Fruit fly (Drosophila melanogaster) whole organism, embryonic: ENCODE measurements around the gene Prosalpha6.

Source experiments
- Abd-B ChIP-seq: fragments of 200-800 bp; sonication (Bioruptor generic); optimal IDR thresholded peaks from 2 replicates; lab custom pipeline; 2018; ENCODE audit warnings: missing biosample characterization, mild to moderate bottlenecking, missing genetic modification characterization, moderate library complexity
- CG10321 ChIP-seq: fragments of 200-800 bp; sonication (Bioruptor generic); IDR thresholded peaks from 2 replicates; pipeline ENCODE4 v1.3.6; 2022; ENCODE audit warnings: missing biosample characterization, missing genetic modification characterization
- CG12391 ChIP-seq: fragments of 200-800 bp; sonication (Bioruptor generic); optimal IDR thresholded peaks from 3 replicates; lab custom pipeline; 2018; ENCODE audit warnings: missing biosample characterization, mild to moderate bottlenecking, missing genetic modification characterization, moderate library complexity
- CG15073 ChIP-seq: fragments of 200-800 bp; sonication (Bioruptor generic); optimal IDR thresholded peaks from 2 replicates; lab custom pipeline; 2016; ENCODE audit warnings: missing biosample characterization, missing genetic modification characterization
- CG15269 ChIP-seq: fragments of 200-800 bp; sonication (Bioruptor generic); optimal IDR thresholded peaks from 2 replicates; lab custom pipeline; 2018; ENCODE audit warnings: missing biosample characterization, mild to moderate bottlenecking, missing genetic modification characterization, moderate library complexity
- CG15479 ChIP-seq: fragments of 200-800 bp; sonication (Bioruptor generic); optimal IDR thresholded peaks from 3 replicates; lab custom pipeline; 2019; ENCODE audit warnings: missing biosample characterization, mild to moderate bottlenecking, missing genetic modification characterization, moderate library complexity
- CG17328 ChIP-seq: fragments of 200-800 bp; sonication (Bioruptor generic); IDR thresholded peaks from 2 replicates; pipeline ENCODE4 v1.3.6; 2022; ENCODE audit warnings: missing biosample characterization, missing genetic modification characterization
- CG17912 ChIP-seq: fragments of 200-800 bp; sonication (Bioruptor generic); optimal IDR thresholded peaks from 2 replicates; lab custom pipeline; 2018; ENCODE audit warnings: missing biosample characterization, mild to moderate bottlenecking, missing genetic modification characterization
- CG1832 ChIP-seq: fragments of 200-800 bp; sonication (Bioruptor generic); optimal IDR thresholded peaks from 2 replicates; lab custom pipeline; 2017; ENCODE audit warnings: missing biosample characterization, mild to moderate bottlenecking, missing genetic modification characterization, inconsistent platforms
- CG18476 ChIP-seq: fragments of 200-800 bp; sonication (Bioruptor generic); optimal IDR thresholded peaks from 2 replicates; lab custom pipeline; 2016; ENCODE audit warnings: missing biosample characterization, mild to moderate bottlenecking, missing genetic modification characterization
- CG18619 ChIP-seq: fragments of 200-800 bp; sonication (Bioruptor generic); optimal IDR thresholded peaks from 3 replicates; lab custom pipeline; 2017; ENCODE audit warnings: missing biosample characterization, mild to moderate bottlenecking, missing genetic modification characterization
- CG2199 ChIP-seq: fragments of 200-800 bp; sonication (Bioruptor generic); IDR thresholded peaks from 3 replicates; pipeline ENCODE4 v1.3.6; 2022; ENCODE audit warnings: missing biosample characterization, missing genetic modification characterization
- CG2889 ChIP-seq: fragments of 200-800 bp; sonication (Bioruptor generic); IDR thresholded peaks from 3 replicates; pipeline ENCODE4 v1.3.6; 2022; ENCODE audit warnings: missing biosample characterization, missing genetic modification characterization
- CG31224 ChIP-seq: fragments of 200-800 bp; sonication (Bioruptor generic); IDR thresholded peaks from 2 replicates; pipeline ENCODE4 v1.3.6; 2022; ENCODE audit warnings: missing biosample characterization, missing genetic modification characterization
- CG33557 ChIP-seq: fragments of 200-800 bp; sonication (Bioruptor generic); optimal IDR thresholded peaks from 2 replicates; lab custom pipeline; 2019; ENCODE audit warnings: missing biosample characterization, mild to moderate bottlenecking, missing genetic modification characterization, moderate library complexity
- CG4707 ChIP-seq: fragments of 200-800 bp; sonication (Bioruptor generic); optimal IDR thresholded peaks from 2 replicates; lab custom pipeline; 2018; ENCODE audit warnings: missing biosample characterization, mild to moderate bottlenecking, missing genetic modification characterization, moderate library complexity
- CG4730 ChIP-seq: fragments of 200-800 bp; sonication (Bioruptor generic); IDR thresholded peaks from 2 replicates; pipeline ENCODE4 v1.3.6; 2022; ENCODE audit warnings: missing biosample characterization, missing genetic modification characterization
- CG7357 ChIP-seq: fragments of 200-800 bp; sonication (Bioruptor generic); IDR thresholded peaks from 3 replicates; pipeline ENCODE4 v1.3.6; 2022; ENCODE audit warnings: missing biosample characterization, missing genetic modification characterization
- CG7556 ChIP-seq: fragments of 200-800 bp; sonication (Bioruptor generic); optimal IDR thresholded peaks from 2 replicates; lab custom pipeline; 2017; ENCODE audit warnings: missing biosample characterization, mild to moderate bottlenecking, missing genetic modification characterization
- CG8281 ChIP-seq: fragments of 200-800 bp; sonication (Bioruptor generic); optimal IDR thresholded peaks from 2 replicates; lab custom pipeline; 2018; ENCODE audit warnings: missing biosample characterization, mild to moderate bottlenecking, missing genetic modification characterization, moderate library complexity
- CG9727 ChIP-seq: fragments of 200-800 bp; sonication (Bioruptor generic); optimal IDR thresholded peaks from 3 replicates; lab custom pipeline; 2017; ENCODE audit warnings: missing biosample characterization, mild to moderate bottlenecking, missing genetic modification characterization
- D19B ChIP-seq: fragments of 200-800 bp; sonication (Bioruptor generic); optimal IDR thresholded peaks from 2 replicates; lab custom pipeline; 2017; ENCODE audit warnings: missing biosample characterization, mild to moderate bottlenecking, missing genetic modification characterization
- Deaf1 ChIP-seq: fragments of 200-800 bp; optimal IDR thresholded peaks from 3 replicates; lab custom pipeline; 2019; ENCODE audit warnings: missing biosample characterization, mild to moderate bottlenecking, missing genetic modification characterization, moderate library complexity
- Dref ChIP-seq: fragments of 200-800 bp; sonication (Bioruptor generic); IDR thresholded peaks from 2 replicates; pipeline ENCODE4 v1.3.6; 2022; ENCODE audit warnings: missing biosample characterization, missing genetic modification characterization
- Ets97D ChIP-seq: fragments of 200-800 bp; sonication (Bioruptor generic); optimal IDR thresholded peaks from 3 replicates; lab custom pipeline; 2016; ENCODE audit warnings: missing biosample characterization, missing genetic modification characterization
- HLH3B ChIP-seq: fragments of 200-800 bp; sonication (Bioruptor generic); IDR thresholded peaks from 2 replicates; pipeline ENCODE4 v1.3.6; 2022; ENCODE audit warnings: missing biosample characterization, missing genetic modification characterization
- Hmr ChIP-seq: fragments of 200-800 bp; sonication (Bioruptor generic); optimal IDR thresholded peaks from 3 replicates; lab custom pipeline; 2017; ENCODE audit warnings: mild to moderate bottlenecking, missing biosample characterization, missing genetic modification reagents, missing genetic modification characterization
- Hr51 ChIP-seq, 2 experiments: fragments of 200-800 bp; sonication (Bioruptor generic); optimal IDR thresholded peaks; 2 replicates in 1 of 2; 3 replicates in 1 of 2; lab custom pipeline; 2016 to 2018; ENCODE audit warnings: missing biosample characterization in 2 of 2, missing genetic modification characterization in 2 of 2, mild to moderate bottlenecking in 1 of 2, moderate library complexity in 1 of 2
- Nf-YC ChIP-seq: fragments of 200-800 bp; optimal IDR thresholded peaks from 3 replicates; lab custom pipeline; 2019; ENCODE audit warnings: missing biosample characterization, mild to moderate bottlenecking, missing genetic modification characterization, moderate library complexity
- Rx ChIP-seq: fragments of 200-800 bp; sonication (Bioruptor generic); IDR thresholded peaks from 2 replicates; pipeline ENCODE4 v1.3.6; 2022; ENCODE audit warnings: missing biosample characterization, missing genetic modification characterization
- Stat92E ChIP-seq, 3 experiments: fragments of >200 bp in 2 of 3; fragments of 200-800 bp in 1 of 3; sonication (Bioruptor generic) in 1 of 3; optimal IDR thresholded peaks; 2 replicates each; lab custom pipeline; 2017 to 2019; ENCODE audit warnings: missing biosample characterization in 3 of 3, missing genetic modification characterization in 3 of 3, mild to moderate bottlenecking in 1 of 3, moderate library complexity in 1 of 3
- TFAM ChIP-seq: fragments of 200-800 bp; sonication (Bioruptor generic); optimal IDR thresholded peaks from 2 replicates; lab custom pipeline; 2017; ENCODE audit warnings: missing biosample characterization, missing genetic modification characterization, inconsistent platforms
- abd-A ChIP-seq: fragments of 200-800 bp; sonication (Bioruptor generic); optimal IDR thresholded peaks from 3 replicates; lab custom pipeline; 2019; ENCODE audit warnings: missing biosample characterization, mild to moderate bottlenecking, missing genetic modification characterization, moderate library complexity
- ara ChIP-seq: fragments of 200-800 bp; sonication (Bioruptor generic); IDR thresholded peaks from 2 replicates; pipeline ENCODE4 v1.3.6; 2022; ENCODE audit warnings: missing biosample characterization, missing genetic modification characterization
- ase ChIP-seq: fragments of 200-800 bp; sonication (Bioruptor generic); IDR thresholded peaks from 3 replicates; pipeline ENCODE4 v1.3.6; 2022; ENCODE audit warnings: missing biosample characterization, missing genetic modification characterization
- cas ChIP-seq: fragments of 200-800 bp; sonication (Bioruptor generic); IDR thresholded peaks from 2 replicates; pipeline ENCODE4 v1.3.6; 2022; ENCODE audit warnings: missing biosample characterization, missing genetic modification characterization
- chn ChIP-seq: fragments of 200-800 bp; sonication (Bioruptor generic); optimal IDR thresholded peaks from 2 replicates; lab custom pipeline; 2016; ENCODE audit warnings: missing biosample characterization, missing genetic modification characterization
- corto ChIP-seq: fragments of 200-800 bp; sonication (Bioruptor generic); optimal IDR thresholded peaks from 2 replicates; lab custom pipeline; 2016; ENCODE audit warnings: missing biosample characterization, mild to moderate bottlenecking, missing genetic modification characterization, moderate library complexity
- dimm ChIP-seq: fragments of 200-800 bp; sonication (Bioruptor generic); IDR thresholded peaks from 2 replicates; pipeline ENCODE4 v1.3.6; 2022; ENCODE audit warnings: missing biosample characterization, missing genetic modification characterization
- ems ChIP-seq: fragments of 200-800 bp; sonication (Bioruptor generic); optimal IDR thresholded peaks from 3 replicates; lab custom pipeline; 2016; ENCODE audit warnings: missing biosample characterization, missing genetic modification characterization
- eyg ChIP-seq: fragments of 200-800 bp; sonication (Bioruptor generic); optimal IDR thresholded peaks from 3 replicates; lab custom pipeline; 2016; ENCODE audit warnings: missing biosample characterization, missing genetic modification characterization
- gcm2 ChIP-seq: fragments of 200-800 bp; sonication (Bioruptor generic); optimal IDR thresholded peaks from 2 replicates; lab custom pipeline; 2016; ENCODE audit warnings: missing biosample characterization, missing genetic modification characterization
- h ChIP-seq: fragments of >200 bp; optimal IDR thresholded peaks from 2 replicates; lab custom pipeline; 2017
- inv ChIP-seq: fragments of 200-800 bp; sonication (Bioruptor generic); IDR thresholded peaks from 2 replicates; pipeline ENCODE4 v1.3.6; 2022; ENCODE audit warnings: missing biosample characterization, missing genetic modification characterization; ENCODE audit not compliant: partially characterized antibody
- klu ChIP-seq: fragments of 200-800 bp; sonication (Bioruptor generic); IDR thresholded peaks from 2 replicates; pipeline ENCODE4 v1.3.6; 2022; ENCODE audit warnings: missing biosample characterization, missing genetic modification characterization
- pb ChIP-seq: fragments of 200-800 bp; sonication (Bioruptor generic); optimal IDR thresholded peaks from 3 replicates; lab custom pipeline; 2016; ENCODE audit warnings: missing biosample characterization, missing genetic modification characterization
- psq ChIP-seq: fragments of 200-800 bp; sonication (Bioruptor generic); optimal IDR thresholded peaks from 2 replicates; lab custom pipeline; 2017; ENCODE audit warnings: missing biosample characterization, missing genetic modification characterization
- salm ChIP-seq: fragments of 200-800 bp; sonication (Bioruptor generic); optimal IDR thresholded peaks from 2 replicates; lab custom pipeline; 2018; ENCODE audit warnings: missing biosample characterization, mild to moderate bottlenecking, missing genetic modification characterization
- scrt ChIP-seq: fragments of 200-800 bp; sonication (Bioruptor generic); optimal IDR thresholded peaks from 2 replicates; lab custom pipeline; 2018; ENCODE audit warnings: missing biosample characterization, mild to moderate bottlenecking, missing genetic modification characterization, moderate library complexity
- vnd ChIP-seq: fragments of 200-800 bp; sonication (Bioruptor generic); IDR thresholded peaks from 3 replicates; pipeline ENCODE4 v1.3.6; 2022; ENCODE audit warnings: missing biosample characterization, missing genetic modification characterization; ENCODE audit not compliant: partially characterized antibody
- zen2 ChIP-seq: fragments of 200-800 bp; sonication (Bioruptor generic); IDR thresholded peaks from 3 replicates; pipeline ENCODE4 v1.3.6; 2022; ENCODE audit warnings: missing biosample characterization, missing genetic modification characterization; ENCODE audit not compliant: partially characterized antibody

Prosalpha6 gene

dm6 chr2L:10200847-10201246 lies 20.3 kb upstream of the Prosalpha6 start, which contains the start of the genes Ripalpha and RpL7 (continued):
- peak; percentile 92 for TF ChIP-seq TFAM (GFP tag; lab: Kevin White, UChicago)
- peak; percentile 100 for TF ChIP-seq Hmr (GFP tag; lab: Kevin White, UChicago)
- TF ChIP-seq zen2: peak; percentile 71
- TF ChIP-seq vnd (GFP tag; lab: Robert Waterston, UW): peak; percentile 88
- TF ChIP-seq psq (GFP tag; lab: Kevin White, UChicago): peak; percentile 94
- peak; percentile 94 for TF ChIP-seq dimm (GFP tag; lab: Robert Waterston, UW)
- TF ChIP-seq Ets97D (GFP tag; lab: Kevin White, UChicago): peak; percentile 100
- TF ChIP-seq CG4730 (GFP tag; lab: Robert Waterston, UW): peak; percentile 88
- TF ChIP-seq Hr51 (GFP tag; optimal IDR thresholded peaks at IDR 0.05; lab: Kevin White, UChicago): peak; percentile 88 to 99
- peak; percentile 98 for TF ChIP-seq gcm2
- TF ChIP-seq CG7357 (GFP tag; lab: Robert Waterston, UW): peak; percentile 80
- peak; percentile 87 for TF ChIP-seq CG2889 (GFP tag; lab: Robert Waterston, UW)
- peak; percentile 95 for TF ChIP-seq scrt (GFP tag; lab: Kevin White, UChicago)
- TF ChIP-seq Stat92E (GFP tag; optimal IDR thresholded peaks at IDR 0.05; lab: Kevin White, UChicago): peak in 1 of 3 experiments; percentile 58
- peak; percentile 64 for TF ChIP-seq CG1832
- TF ChIP-seq chn (GFP tag; lab: Kevin White, UChicago): peak; percentile 97
- TF ChIP-seq Dref (GFP tag; lab: Robert Waterston, UW): peak; percentile 98
- TF ChIP-seq CG2199 (GFP tag; lab: Robert Waterston, UW): peak; percentile 96
- TF ChIP-seq CG7556 (GFP tag; lab: Kevin White, UChicago): peak; percentile 93
- peak; percentile 94 for TF ChIP-seq CG4707 (GFP tag; lab: Kevin White, UChicago)
- TF ChIP-seq CG15073 (GFP tag; lab: Kevin White, UChicago): peak; percentile 66
- TF ChIP-seq Abd-B (GFP tag; lab: Kevin White, UChicago): peak; percentile 68
- TF ChIP-seq CG31224 (GFP tag; lab: Robert Waterston, UW): peak; percentile 93
- peak; percentile 93 for TF ChIP-seq inv
- peak; percentile 95 for TF ChIP-seq HLH3B (GFP tag; lab: Robert Waterston, UW)
- peak; percentile 82 for TF ChIP-seq CG8281 (tag; lab: Kevin White, UChicago)
- TF ChIP-seq Rx (GFP tag; lab: Robert Waterston, UW): peak; percentile 98
- no peak for TF ChIP-seq h
- peak; percentile 94 for TF ChIP-seq CG33557
- peak; percentile 92 for TF ChIP-seq salm (tag; lab: Kevin White, UChicago)
- peak; percentile 84 for TF ChIP-seq klu (GFP tag; lab: Robert Waterston, UW)
- TF ChIP-seq CG15479: peak; percentile 95
- peak; percentile 94 for TF ChIP-seq ase (GFP tag; lab: Robert Waterston, UW)
- peak; percentile 93 for TF ChIP-seq CG15269 (tag; lab: Kevin White, UChicago)
- peak; percentile 85 for TF ChIP-seq corto (GFP tag; lab: Kevin White, UChicago)
- peak; percentile 85 for TF ChIP-seq CG10321 (GFP tag; lab: Robert Waterston, UW)
- TF ChIP-seq pb: peak; percentile 97
- TF ChIP-seq D19B: peak; percentile 91
- TF ChIP-seq cas (GFP tag; lab: Robert Waterston, UW): peak; percentile 93
- peak; percentile 99 for TF ChIP-seq CG9727 (GFP tag; lab: Kevin White, UChicago)
- peak; percentile 99 for TF ChIP-seq CG17912 (GFP tag; lab: Kevin White, UChicago)
- TF ChIP-seq CG18619: peak; percentile 99
- TF ChIP-seq ara (GFP tag; lab: Robert Waterston, UW): peak; percentile 96
- TF ChIP-seq ems: peak; percentile 95
- peak; percentile 70 for TF ChIP-seq Deaf1 (tag; lab: Kevin White, UChicago)
- TF ChIP-seq CG18476 (GFP tag; lab: Kevin White, UChicago): peak; percentile 92
- peak; percentile 97 for TF ChIP-seq eyg
- TF ChIP-seq CG12391: peak; percentile 97
- TF ChIP-seq CG17328 (GFP tag; lab: Robert Waterston, UW): peak; percentile 98
- peak; percentile 81 for TF ChIP-seq Nf-YC (tag; lab: Kevin White, UChicago)
- TF ChIP-seq abd-A (tag; lab: Kevin White, UChicago): no peak
